Fruit fly (Drosophila melanogaster): ENCODE data around the gene CG9098.

The CG9098 gene

dm6 chr2L:5982334-5982987, 29.7 kb downstream of the CG9098 start (continued):
- TF ChIP-seq ems (GFP tag; optimal IDR thresholded peaks at IDR 0.05) = peak; percentile 44
- TF ChIP-seq CG9609 (GFP tag; optimal IDR thresholded peaks at IDR 0.05) = peak; percentile 13
- no peak for TF ChIP-seq Bteb2 (GFP tag; optimal IDR thresholded peaks at IDR 0.05)
- TF ChIP-seq Deaf1 (tag; optimal IDR thresholded peaks at IDR 0.05) = peak; percentile 72
- TF ChIP-seq CG16815 (GFP tag; optimal IDR thresholded peaks at IDR 0.05) = no peak
- TF ChIP-seq gfzf (GFP tag; optimal IDR thresholded peaks at IDR 0.05) = no peak
- TF ChIP-seq E2f1 (GFP tag; IDR thresholded peaks at IDR 0.05) = no peak
- peak; percentile 11 for TF ChIP-seq Antp (GFP tag; optimal IDR thresholded peaks at IDR 0.05)
- TF ChIP-seq lmd (GFP tag; IDR thresholded peaks at IDR 0.05) = no peak
- peak; percentile 38 for TF ChIP-seq nmo (GFP tag; optimal IDR thresholded peaks at IDR 0.05)
- TF ChIP-seq her (GFP tag; optimal IDR thresholded peaks at IDR 0.05) = peak; percentile 41
- TF ChIP-seq Meics (GFP tag; optimal IDR thresholded peaks at IDR 0.05) = peak; percentile 29
- TF ChIP-seq sqz (GFP tag; optimal IDR thresholded peaks at IDR 0.05) = peak; percentile 8
- TF ChIP-seq CG8089 (GFP tag; optimal IDR thresholded peaks at IDR 0.05) = no peak
- peak; percentile 91 for TF ChIP-seq CG3995 (GFP tag; optimal IDR thresholded peaks at IDR 0.05)
- TF ChIP-seq Hr78 (GFP tag; optimal IDR thresholded peaks at IDR 0.05) = peak in 1 of 2 experiments; percentile 91
- no peak for TF ChIP-seq Rx (GFP tag; IDR thresholded peaks at IDR 0.05)
- no peak for TF ChIP-seq tup (GFP tag; optimal IDR thresholded peaks at IDR 0.05)
- TF ChIP-seq CG2712 (tag; optimal IDR thresholded peaks at IDR 0.05) = peak; percentile 42
- TF ChIP-seq pfk (GFP tag; optimal IDR thresholded peaks at IDR 0.05) = peak; percentile 34
- peak; percentile 8 for TF ChIP-seq Six4 (GFP tag; optimal IDR thresholded peaks at IDR 0.05)
- TF ChIP-seq CG10979 (tag; optimal IDR thresholded peaks at IDR 0.05) = peak; percentile 33
- TF ChIP-seq CG10209 (GFP tag; optimal IDR thresholded peaks at IDR 0.05) = peak; percentile 18
- peak; percentile 12 for TF ChIP-seq gro (GFP tag; optimal IDR thresholded peaks at IDR 0.05)
- TF ChIP-seq MTF-1 (GFP tag; optimal IDR thresholded peaks at IDR 0.05; ENCODE audit: borderline replicate concordance) = no peak
- TF ChIP-seq NFAT (GFP tag; IDR thresholded peaks at IDR 0.05) = no peak
- TF ChIP-seq gcm2 (GFP tag; optimal IDR thresholded peaks at IDR 0.05) = no peak
- TF ChIP-seq CG11398 (GFP tag; optimal IDR thresholded peaks at IDR 0.05) = no peak
- no peak for TF ChIP-seq CG32767 (GFP tag; IDR thresholded peaks at IDR 0.05)
- TF ChIP-seq Chrac-16 (GFP tag; optimal IDR thresholded peaks at IDR 0.05) = no peak
- TF ChIP-seq CG15073 (GFP tag; optimal IDR thresholded peaks at IDR 0.05) = no peak
- peak; percentile 51 for TF ChIP-seq stwl (tag; optimal IDR thresholded peaks at IDR 0.05)
- TF ChIP-seq Sox100B (GFP tag; optimal IDR thresholded peaks at IDR 0.05) = peak; percentile 7
- TF ChIP-seq p53 (GFP tag; optimal IDR thresholded peaks at IDR 0.05) = no peak
- TF ChIP-seq ssp (GFP tag; IDR thresholded peaks at IDR 0.05) = no peak
- peak; percentile 11 for TF ChIP-seq CG4282 (GFP tag; optimal IDR thresholded peaks at IDR 0.05)
- peak; percentile 14 for TF ChIP-seq pros (GFP tag; optimal IDR thresholded peaks at IDR 0.05)
- peak; percentile 61 for TF ChIP-seq CG12769 (tag; optimal IDR thresholded peaks at IDR 0.05)
- no peak for TF ChIP-seq CG43689 (GFP tag; IDR thresholded peaks at IDR 0.05)
- TF ChIP-seq HmgZ (tag; optimal IDR thresholded peaks at IDR 0.05) = peak; percentile 78
- peak; percentile 99 for TF ChIP-seq ftz-f1 (GFP tag; optimal IDR thresholded peaks at IDR 0.05)
- TF ChIP-seq fd64A (GFP tag; optimal IDR thresholded peaks at IDR 0.05) = peak; percentile 4
- no peak for TF ChIP-seq CG8924 (tag; optimal IDR thresholded peaks at IDR 0.05)
- peak; percentile 28 for TF ChIP-seq Camta (GFP tag; optimal IDR thresholded peaks at IDR 0.05)
- peak; percentile 38 for TF ChIP-seq lbe (GFP tag; optimal IDR thresholded peaks at IDR 0.05)
- TF ChIP-seq CG7556 (GFP tag; optimal IDR thresholded peaks at IDR 0.05) = peak; percentile 12
- peak; percentile 32 for TF ChIP-seq tin (GFP tag; optimal IDR thresholded peaks at IDR 0.05)
- no peak for TF ChIP-seq CG3407 (GFP tag; optimal IDR thresholded peaks at IDR 0.05)
- TF ChIP-seq crc (GFP tag; optimal IDR thresholded peaks at IDR 0.05) = no peak
- no peak for TF ChIP-seq lola (GFP tag; optimal IDR thresholded peaks at IDR 0.05)

Data from whole organism, embryonic.